Worm (Caenorhabditis elegans) whole organism, L3 larva: ENCODE results near the gene ast-1.

Source experiments
- R02D3.7 ChIP-seq: fragments of 150-350 bp; optimal IDR thresholded peaks from 2 replicates; lab custom pipeline; 2014; ENCODE audit warnings: missing biosample characterization, missing genetic modification characterization
- ZK546.5 ChIP-seq: sonication (generic microtip); optimal IDR thresholded peaks from 2 replicates; lab custom pipeline; 2017; ENCODE audit warnings: missing biosample characterization, missing genetic modification characterization
- aly-2 ChIP-seq: fragments of 150-350 bp; optimal IDR thresholded peaks from 2 replicates; lab custom pipeline; 2014; ENCODE audit warnings: missing biosample characterization, missing genetic modification characterization
- ama-1 ChIP-seq: fragments of 150-350 bp; optimal IDR thresholded peaks from 2 replicates; lab custom pipeline; 2018
- ceh-28 ChIP-seq: fragments of 150-350 bp; optimal IDR thresholded peaks from 2 replicates; lab custom pipeline; 2014; ENCODE audit warnings: missing biosample characterization, missing genetic modification reagents, missing genetic modification characterization
- ceh-9 ChIP-seq: sonication (generic microtip); optimal IDR thresholded peaks from 2 replicates; lab custom pipeline; 2018; ENCODE audit warnings: missing biosample characterization, missing genetic modification characterization
- daf-12 ChIP-seq: fragments of 150-350 bp; optimal IDR thresholded peaks from 2 replicates; lab custom pipeline; 2014; ENCODE audit warnings: missing biosample characterization, missing genetic modification reagents, missing genetic modification characterization
- egl-27 ChIP-seq: sonication (generic microtip); optimal IDR thresholded peaks from 4 replicates; lab custom pipeline; 2017; ENCODE audit warnings: missing biosample characterization, missing genetic modification reagents, missing genetic modification characterization
- egl-5 ChIP-seq: fragments of 150-350 bp; optimal IDR thresholded peaks from 2 replicates; lab custom pipeline; 2017; ENCODE audit warnings: missing biosample characterization, missing genetic modification reagents, missing genetic modification characterization, inconsistent platforms
- elt-1 ChIP-seq: fragments of 150-350 bp; optimal IDR thresholded peaks from 2 replicates; lab custom pipeline; 2014; ENCODE audit warnings: missing biosample characterization, missing genetic modification characterization
- elt-2 ChIP-seq: sonication (generic microtip); optimal IDR thresholded peaks from 2 replicates; lab custom pipeline; 2016; ENCODE audit warnings: missing genetic modification reagents, mild to moderate bottlenecking, missing genetic modification characterization, missing compliant biosample characterization
- fkh-10 ChIP-seq: sonication (generic microtip); optimal IDR thresholded peaks from 2 replicates; lab custom pipeline; 2017; ENCODE audit warnings: missing biosample characterization, missing genetic modification reagents, missing genetic modification characterization
- fkh-2 ChIP-seq: fragments of 150-350 bp; optimal IDR thresholded peaks from 2 replicates; lab custom pipeline; 2014; ENCODE audit warnings: missing biosample characterization, missing genetic modification reagents, missing genetic modification characterization
- fos-1 ChIP-seq: fragments of 150-350 bp; optimal IDR thresholded peaks from 2 replicates; lab custom pipeline; 2014; ENCODE audit warnings: missing biosample characterization, missing genetic modification characterization
- jun-1 ChIP-seq: fragments of 150-350 bp; optimal IDR thresholded peaks from 2 replicates; lab custom pipeline; 2014; ENCODE audit warnings: missing biosample characterization, missing genetic modification reagents, missing genetic modification characterization
- mdl-1 ChIP-seq: fragments of 150-350 bp; optimal IDR thresholded peaks from 2 replicates; lab custom pipeline; 2014; ENCODE audit warnings: missing biosample characterization, missing genetic modification characterization
- mml-1 ChIP-seq: fragments of 150-350 bp; sonication (generic microtip); optimal IDR thresholded peaks from 3 replicates; lab custom pipeline; 2014; ENCODE audit warnings: missing biosample characterization, missing genetic modification characterization
- nfya-1 ChIP-seq: sonication (generic microtip); optimal IDR thresholded peaks from 2 replicates; lab custom pipeline; 2017; ENCODE audit warnings: missing genetic modification characterization, mild to moderate bottlenecking, missing compliant biosample characterization, antibody characterized with exemption, moderate library complexity; ENCODE audit not compliant: insufficient read depth
- nhr-11 ChIP-seq: fragments of 150-350 bp; optimal IDR thresholded peaks from 2 replicates; lab custom pipeline; 2014; ENCODE audit warnings: missing biosample characterization, missing genetic modification characterization
- nhr-23 ChIP-seq: fragments of 150-350 bp; optimal IDR thresholded peaks from 2 replicates; lab custom pipeline; 2014; ENCODE audit warnings: missing biosample characterization, missing genetic modification reagents, missing genetic modification characterization
- nhr-237 ChIP-seq: fragments of 150-350 bp; optimal IDR thresholded peaks from 2 replicates; lab custom pipeline; 2014; ENCODE audit warnings: missing biosample characterization, missing genetic modification characterization
- nhr-25 ChIP-seq: sonication (generic microtip); optimal IDR thresholded peaks from 2 replicates; lab custom pipeline; 2017; ENCODE audit warnings: missing biosample characterization, missing genetic modification characterization
- nhr-43 ChIP-seq: sonication (generic microtip); optimal IDR thresholded peaks from 2 replicates; lab custom pipeline; 2016; ENCODE audit warnings: mild to moderate bottlenecking, missing genetic modification characterization, missing compliant biosample characterization; ENCODE audit not compliant: poor library complexity, severe bottlenecking
- nhr-67 ChIP-seq: fragments of 150-350 bp; optimal IDR thresholded peaks from 2 replicates; lab custom pipeline; 2014; ENCODE audit warnings: missing biosample characterization, missing genetic modification characterization
- nhr-77 ChIP-seq: fragments of 150-350 bp; optimal IDR thresholded peaks from 2 replicates; lab custom pipeline; 2014; ENCODE audit warnings: missing biosample characterization, missing genetic modification characterization
- pha-4 ChIP-seq: fragments of 150-350 bp; optimal IDR thresholded peaks from 2 replicates; lab custom pipeline; 2014; ENCODE audit warnings: missing biosample characterization, missing genetic modification reagents, missing genetic modification characterization
- pqm-1 ChIP-seq: fragments of 150-350 bp; optimal IDR thresholded peaks from 2 replicates; lab custom pipeline; 2017; ENCODE audit warnings: missing biosample characterization, missing genetic modification characterization, inconsistent platforms
- sea-2 ChIP-seq: fragments of 150-350 bp; sonication (generic microtip); optimal IDR thresholded peaks from 4 replicates; lab custom pipeline; 2014; ENCODE audit warnings: missing biosample characterization, missing genetic modification reagents, missing genetic modification characterization
- skn-1 ChIP-seq: fragments of 150-350 bp; optimal IDR thresholded peaks from 2 replicates; lab custom pipeline; 2014; ENCODE audit warnings: missing biosample characterization, missing genetic modification characterization
- snpc-4 ChIP-seq: fragments of 150-350 bp; optimal IDR thresholded peaks from 2 replicates; lab custom pipeline; 2014; ENCODE audit warnings: missing biosample characterization, missing genetic modification characterization
- tbx-2 ChIP-seq: sonication (generic microtip); optimal IDR thresholded peaks from 2 replicates; lab custom pipeline; 2016; ENCODE audit warnings: mild to moderate bottlenecking, missing genetic modification characterization, missing compliant biosample characterization
- unc-39 ChIP-seq: sonication (generic microtip); optimal IDR thresholded peaks from 4 replicates; lab custom pipeline; 2017; ENCODE audit warnings: missing biosample characterization, missing genetic modification characterization
- unc-62 ChIP-seq: fragments of 150-350 bp; sonication (generic microtip); optimal IDR thresholded peaks from 4 replicates; lab custom pipeline; 2014; ENCODE audit warnings: missing biosample characterization, missing genetic modification reagents, missing genetic modification characterization
- zag-1 ChIP-seq: fragments of 150-350 bp; optimal IDR thresholded peaks from 2 replicates; lab custom pipeline; 2014; ENCODE audit warnings: missing biosample characterization, missing genetic modification characterization
- ztf-4 ChIP-seq: fragments of 150-350 bp; optimal IDR thresholded peaks from 2 replicates; lab custom pipeline; 2014; ENCODE audit warnings: missing biosample characterization, missing genetic modification characterization

ast-1 gene

DNA sequence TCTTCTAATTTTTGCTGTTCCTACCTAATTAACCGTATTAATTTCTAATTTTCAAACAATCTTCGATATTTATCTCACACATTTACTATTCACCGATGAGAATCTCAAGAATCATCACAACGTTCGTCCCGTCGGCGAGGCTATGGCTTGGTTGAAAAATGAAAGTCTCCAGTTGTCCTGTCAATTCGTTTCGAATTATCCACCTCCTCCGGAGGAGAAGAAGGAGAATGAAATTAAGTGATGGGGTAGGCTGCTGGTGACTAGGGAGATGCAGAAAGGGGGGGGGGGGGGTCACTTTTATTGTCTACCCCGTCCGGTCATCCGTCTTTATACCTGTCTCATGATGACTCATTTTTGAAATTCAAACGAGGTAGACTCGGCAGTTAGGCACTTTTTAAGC, 17.7 kb upstream of the ast-1 start:
- no peak for TF ChIP-seq ZK546.5 (tag; lab: Kevin White, UChicago)
- no peak for TF ChIP-seq ztf-4 (tag; lab: Kevin White, UChicago)
- no peak for TF ChIP-seq nhr-11 (tag; lab: Kevin White, UChicago)
- TF ChIP-seq mml-1 (tag; lab: Kevin White, UChicago), result no peak
- TF ChIP-seq pqm-1 (tag; lab: Kevin White, UChicago), result no peak
- TF ChIP-seq R02D3.7 (tag; lab: Kevin White, UChicago), result no peak

DNA sequence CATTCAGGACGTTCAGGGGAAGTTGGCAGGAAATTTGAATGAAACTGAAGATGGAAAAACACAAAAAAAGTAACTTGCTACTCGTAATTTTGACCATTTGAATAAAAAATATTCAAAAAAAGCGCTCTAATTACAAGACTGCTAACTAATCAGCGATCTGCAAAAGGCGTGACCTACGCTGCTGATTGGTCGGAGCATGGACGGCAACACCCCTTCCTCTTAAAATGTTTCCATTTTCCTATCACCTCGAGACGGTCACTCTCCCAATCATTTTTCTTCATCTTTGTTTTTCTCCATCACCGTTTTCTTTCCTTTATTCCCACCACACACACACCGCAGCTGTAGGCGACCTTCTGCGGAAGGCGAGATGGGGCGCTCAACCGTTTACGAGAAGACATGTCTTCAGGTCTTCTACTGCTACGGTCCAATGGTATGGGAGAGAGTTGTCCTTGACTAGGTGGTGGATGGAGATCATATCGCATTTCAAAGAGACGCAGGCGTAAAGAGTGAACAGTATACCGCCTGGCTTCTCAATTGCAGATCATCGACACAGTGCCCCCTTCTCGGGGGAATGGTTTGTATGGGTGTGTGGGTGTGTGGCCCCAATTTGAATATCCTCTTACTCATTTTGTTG, 16.5 kb upstream of the ast-1 start:
- TF ChIP-seq tbx-2 (tag; lab: Kevin White, UChicago) (no peak), fkh-10 (no peak), unc-39 (tag; lab: Kevin White, UChicago) (no peak), nfya-1 (tag; lab: Kevin White, UChicago) (peak; percentile 67), elt-1 (peak; percentile 46), nhr-25 (tag; lab: Kevin White, UChicago) (peak; percentile 94), sea-2 (GFP tag; lab: Kevin White, UChicago) (no peak), skn-1 (tag; lab: Kevin White, UChicago) (no peak), nhr-23 (tag; lab: Kevin White, UChicago) (peak; percentile 59)

DNA sequence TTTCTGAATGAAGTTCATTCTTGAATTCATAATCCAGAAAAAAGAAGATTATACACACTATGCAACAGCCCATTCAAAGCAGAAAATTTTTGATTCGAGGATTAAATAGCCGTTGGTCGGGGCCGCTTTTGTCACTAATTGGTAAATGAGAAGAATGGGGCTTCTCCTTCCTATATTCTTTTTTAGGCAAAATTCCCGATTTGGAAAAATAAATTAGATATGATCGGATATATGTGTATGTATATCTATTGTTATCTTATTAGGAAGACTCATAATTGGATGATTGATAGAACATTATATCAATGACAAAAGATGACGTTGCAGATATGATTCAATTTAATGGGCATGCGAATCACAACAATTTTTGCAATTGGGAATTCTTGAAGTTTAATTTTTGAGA, 15.1 kb upstream of the ast-1 start:
- TF ChIP-seq fkh-2 (no peak), egl-27 (no peak), skn-1 (tag; lab: Kevin White, UChicago) (no peak), nhr-43 (tag; lab: Kevin White, UChicago) (peak; percentile 6), ztf-4 (tag; lab: Kevin White, UChicago) (no peak), fkh-10 (no peak), ceh-9 (tag; lab: Kevin White, UChicago) (no peak)
- TF ChIP-seq, all 47 proteins: peak for 1

DNA sequence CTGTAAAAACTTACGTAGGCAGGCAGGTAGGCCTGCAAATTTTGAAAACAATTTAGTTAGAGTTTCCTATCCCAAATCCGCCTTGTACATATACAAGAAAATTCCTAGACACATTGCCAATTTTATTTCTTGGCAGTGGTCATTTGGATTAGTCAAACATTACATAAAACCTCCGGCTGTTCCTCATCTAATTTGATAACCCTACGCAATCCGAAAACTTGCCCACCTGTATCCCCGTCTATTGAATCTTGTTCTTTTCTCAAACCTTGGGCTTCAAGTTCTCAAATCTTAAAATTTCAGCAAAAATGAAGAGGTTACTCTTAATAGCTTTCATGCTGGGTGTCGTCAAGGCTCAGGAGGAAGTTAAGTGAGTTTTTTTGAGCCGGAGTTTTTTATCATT, 10.9 kb upstream of the ast-1 start, which contains the start of gene F56D3.1:
TSS of gene F56D3.1 (plus strand) at position 301 of the 400 bp plus-strand sequence.
- TF ChIP-seq mdl-1 (tag; lab: Kevin White, UChicago) (no peak), elt-1 (no peak), R02D3.7 (tag; lab: Kevin White, UChicago) (no peak), nhr-77 (tag; lab: Kevin White, UChicago) (no peak), ZK546.5 (tag; lab: Kevin White, UChicago) (no peak), daf-12 (tag; lab: Kevin White, UChicago) (no peak), nhr-237 (tag; lab: Kevin White, UChicago) (no peak), nhr-67 (tag; lab: Kevin White, UChicago) (no peak), ama-1 (lab: Kevin White, UChicago) (no peak), fos-1 (no peak), sea-2 (GFP tag; lab: Kevin White, UChicago) (no peak), skn-1 (tag; lab: Kevin White, UChicago) (no peak), ceh-9 (tag; lab: Kevin White, UChicago) (no peak), nhr-25 (tag; lab: Kevin White, UChicago) (no peak), zag-1 (no peak), ztf-4 (tag; lab: Kevin White, UChicago) (no peak)

DNA sequence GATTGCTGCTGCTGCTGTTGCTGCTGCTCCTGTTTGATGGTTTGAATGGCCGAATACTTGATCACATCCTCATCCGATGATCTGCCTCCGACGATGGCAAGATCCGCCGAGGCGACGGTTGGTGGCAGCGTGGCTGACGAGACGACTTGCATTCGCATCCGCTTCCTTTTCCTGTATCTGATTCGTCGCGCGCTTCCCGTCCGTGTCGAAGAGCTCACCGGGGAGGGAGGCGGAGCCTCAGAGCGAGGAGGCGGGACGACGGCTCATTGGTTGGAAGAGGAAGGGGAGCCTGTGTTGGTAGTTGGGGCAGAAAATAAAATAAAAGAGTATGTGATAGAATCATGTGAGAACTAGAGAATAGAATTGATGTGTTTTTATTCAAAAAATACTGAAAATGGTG, 471 bp downstream of the ast-1 start:
- TF ChIP-seq aly-2 (tag; lab: Kevin White, UChicago) (no peak), nfya-1 (tag; lab: Kevin White, UChicago) (peak; percentile 73), tbx-2 (tag; lab: Kevin White, UChicago) (peak; percentile 73)

DNA sequence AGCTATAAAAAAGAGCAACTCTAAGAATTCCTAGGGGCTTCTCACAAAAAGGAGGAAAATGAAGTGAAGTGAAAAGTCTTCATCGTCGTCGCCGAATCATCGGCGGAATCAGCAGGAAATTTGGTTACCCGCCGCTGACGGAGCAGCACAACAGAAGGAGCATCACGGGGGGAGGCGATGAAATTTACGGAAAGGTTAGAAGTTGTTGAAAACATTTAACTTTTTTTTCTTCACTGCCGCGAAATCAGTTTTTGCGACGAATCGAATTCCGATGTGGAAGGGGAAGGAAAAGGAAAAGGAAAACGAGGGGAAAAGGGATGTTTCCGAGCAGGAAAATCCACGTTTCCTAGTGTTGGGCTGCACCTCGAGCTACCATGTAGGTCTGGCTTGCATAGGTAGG, 1.8 kb downstream of the ast-1 start:
- TF ChIP-seq tbx-2 (tag; lab: Kevin White, UChicago) (peak; percentile 1), mml-1 (tag; lab: Kevin White, UChicago) (no peak), fkh-10 (peak; percentile 96)

DNA sequence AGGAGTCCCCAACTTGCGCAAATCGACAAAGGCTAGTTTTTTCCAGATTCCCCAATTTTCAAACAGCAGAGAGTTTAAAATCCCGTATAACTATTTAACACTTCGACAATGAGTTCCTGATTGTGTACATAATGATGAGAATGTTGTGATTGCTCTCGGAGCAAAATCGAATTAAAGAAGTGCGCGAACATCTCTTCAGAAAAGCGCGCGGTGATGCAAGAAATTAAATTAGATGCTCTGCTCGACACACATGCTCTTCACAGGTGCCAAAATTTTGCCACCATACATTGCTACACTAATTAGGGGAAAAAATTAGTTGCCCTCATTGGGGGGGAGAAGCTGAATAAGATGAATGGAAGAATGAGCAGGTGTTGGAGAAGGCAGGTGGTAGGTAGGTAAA, 5.7 kb downstream of the ast-1 start:
- no peak for TF ChIP-seq ZK546.5 (tag; lab: Kevin White, UChicago)
- no peak for TF ChIP-seq zag-1
- no peak for TF ChIP-seq egl-5
- no peak for TF ChIP-seq jun-1 (tag; lab: Kevin White, UChicago)
- TF ChIP-seq mml-1 (tag; lab: Kevin White, UChicago), result no peak
- no peak for TF ChIP-seq elt-2 (tag; lab: Kevin White, UChicago)
- no peak for TF ChIP-seq ceh-9 (tag; lab: Kevin White, UChicago)
- TF ChIP-seq unc-62, result no peak
- TF ChIP-seq nhr-25 (tag; lab: Kevin White, UChicago), result no peak
- no peak for TF ChIP-seq fos-1
- no peak for TF ChIP-seq pha-4
- no peak for TF ChIP-seq nhr-77 (tag; lab: Kevin White, UChicago)
- TF ChIP-seq snpc-4, result no peak
- no peak for TF ChIP-seq ceh-28 (tag; lab: Kevin White, UChicago)
- TF ChIP-seq nhr-11 (tag; lab: Kevin White, UChicago), result no peak
- TF ChIP-seq, all 47 proteins: peak for 0
